Fruit fly (Drosophila melanogaster): Measurements from ENCODE around the gene fng.
A peak's percentile ranks its signal among the peaks of the same experiment; 100 is the strongest.

The fng gene

DNA sequence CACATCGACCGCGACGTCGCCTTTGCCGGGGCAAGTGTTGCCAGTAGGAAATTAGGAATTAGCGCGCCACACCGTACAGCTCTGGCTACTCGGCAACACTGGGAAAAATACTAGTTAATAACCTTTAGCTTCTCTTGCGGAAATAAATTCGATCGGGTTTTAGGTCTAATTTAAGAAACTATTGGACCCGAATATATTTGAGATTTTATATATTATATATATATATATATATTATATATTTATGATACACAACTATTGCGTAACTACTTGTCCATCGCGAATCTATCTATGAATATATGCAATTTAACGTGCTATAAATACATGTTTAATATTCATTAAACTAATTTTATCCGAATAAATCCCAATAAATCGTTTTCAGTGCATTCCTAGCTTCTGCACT lies 34.9 kb downstream of the fng start:
- no peak for TF ChIP-seq dmrt11E (tag; optimal IDR thresholded peaks at IDR 0.05)
- TF ChIP-seq Aef1 (GFP tag; IDR thresholded peaks at IDR 0.05): no peak
- TF ChIP-seq ac (GFP tag; optimal IDR thresholded peaks at IDR 0.05): no peak
- TF ChIP-seq CG8359 (GFP tag; optimal IDR thresholded peaks at IDR 0.05; ENCODE audit: borderline replicate concordance): no peak
- no peak for TF ChIP-seq dmrt99B (tag; optimal IDR thresholded peaks at IDR 0.05)
- peak; percentile 1 for TF ChIP-seq phol (tag; optimal IDR thresholded peaks at IDR 0.05)
- no peak for TF ChIP-seq Doc2 (GFP tag; IDR thresholded peaks at IDR 0.05)
- no peak for TF ChIP-seq p53 (GFP tag; optimal IDR thresholded peaks at IDR 0.05)
- no peak for TF ChIP-seq CG17612 (GFP tag; IDR thresholded peaks at IDR 0.05)
- no peak for TF ChIP-seq CG18476 (GFP tag; optimal IDR thresholded peaks at IDR 0.05)
- TF ChIP-seq Sox102F (GFP tag; optimal IDR thresholded peaks at IDR 0.05): peak; percentile 10
- no peak for TF ChIP-seq ems (GFP tag; optimal IDR thresholded peaks at IDR 0.05)
- no peak for TF ChIP-seq caup (GFP tag; optimal IDR thresholded peaks at IDR 0.05; ENCODE audit: severe bottlenecking)
- TF ChIP-seq amos (GFP tag; IDR thresholded peaks at IDR 0.05; ENCODE audit: partially characterized antibody): no peak
- TF ChIP-seq CG13894 (tag; optimal IDR thresholded peaks at IDR 0.05): no peak
- no peak for TF ChIP-seq Abd-B (GFP tag; optimal IDR thresholded peaks at IDR 0.05)
- no peak for TF ChIP-seq ap (GFP tag; IDR thresholded peaks at IDR 0.05)
- no peak for TF ChIP-seq wek (GFP tag; optimal IDR thresholded peaks at IDR 0.05)
- no peak for TF ChIP-seq lab (GFP tag; optimal IDR thresholded peaks at IDR 0.05)
- TF ChIP-seq CkIIα-i1 (GFP tag; IDR thresholded peaks at IDR 0.05): no peak
- no peak for TF ChIP-seq CG8765 (GFP tag; IDR thresholded peaks at IDR 0.05)
- peak; percentile 2 for TF ChIP-seq CG2712 (tag; optimal IDR thresholded peaks at IDR 0.05)
- peak in 1 of 2 experiments; percentile 25 for TF ChIP-seq bsh (GFP tag; optimal IDR thresholded peaks at IDR 0.05)
- no peak for TF ChIP-seq Dbx (GFP tag; IDR thresholded peaks at IDR 0.05)
- TF ChIP-seq org-1 (GFP tag; optimal IDR thresholded peaks at IDR 0.05): no peak
- TF ChIP-seq gem (tag; optimal IDR thresholded peaks at IDR 0.05): peak; percentile 22
- no peak for TF ChIP-seq D19B (GFP tag; optimal IDR thresholded peaks at IDR 0.05)
- no peak for TF ChIP-seq CG11695 (GFP tag; IDR thresholded peaks at IDR 0.05)
- no peak for TF ChIP-seq Nf-YC (tag; optimal IDR thresholded peaks at IDR 0.05)
- no peak for TF ChIP-seq CG12299 (tag; optimal IDR thresholded peaks at IDR 0.05)
- no peak for TF ChIP-seq sc (optimal IDR thresholded peaks at IDR 0.05)
- no peak for TF ChIP-seq sc (GFP tag; optimal IDR thresholded peaks at IDR 0.05)
- TF ChIP-seq chm (GFP tag; IDR thresholded peaks at IDR 0.05): no peak
- no peak for TF ChIP-seq pum (GFP tag; optimal IDR thresholded peaks at IDR 0.05)
- peak; percentile 61; the same call in 1 of the 2 replicates for TF ChIP-seq Drgx (GFP tag; IDR thresholded peaks at IDR 0.05)
- TF ChIP-seq Spps (tag; optimal IDR thresholded peaks at IDR 0.05): no peak
- TF ChIP-seq CG1832 (GFP tag; optimal IDR thresholded peaks at IDR 0.05): no peak
- TF ChIP-seq cas (GFP tag; IDR thresholded peaks at IDR 0.05): no peak

DNA sequence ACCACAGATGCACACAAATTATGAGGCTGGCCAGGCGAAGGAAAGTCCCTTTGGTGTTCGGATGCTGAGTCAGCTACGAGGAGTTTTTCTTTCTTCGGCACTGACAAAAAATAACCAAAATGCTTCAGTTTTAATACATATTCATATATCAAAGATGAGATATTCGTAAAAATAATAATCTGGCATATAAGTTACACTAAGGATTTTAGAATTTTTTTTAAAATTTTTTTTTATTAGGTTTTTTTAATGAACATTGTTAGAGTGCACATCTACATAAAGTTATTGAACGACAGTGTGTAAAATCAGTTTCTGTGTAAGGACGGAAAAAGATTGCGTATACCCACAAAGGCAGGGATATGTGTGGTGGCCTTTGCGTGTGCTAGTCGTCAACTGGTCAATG lies 42.4 kb downstream of the fng start:
- TF ChIP-seq Asciz (GFP tag; optimal IDR thresholded peaks at IDR 0.05) (no peak), CG2678 (tag; optimal IDR thresholded peaks at IDR 0.05) (peak; percentile 66), CG11247 (GFP tag; IDR thresholded peaks at IDR 0.05) (no peak), unpg (GFP tag; optimal IDR thresholded peaks at IDR 0.05) (peak; percentile 15), CG6689 (GFP tag; IDR thresholded peaks at IDR 0.05) (no peak), Rx (GFP tag; IDR thresholded peaks at IDR 0.05) (no peak), sens (GFP tag) (peak; percentile 24), Adf1 (GFP tag; IDR thresholded peaks at IDR 0.05) (no peak), ap (GFP tag; IDR thresholded peaks at IDR 0.05) (0 out of 2 replicates have a peak, but pooled peaks have one; percentile 4), pfk (GFP tag; optimal IDR thresholded peaks at IDR 0.05) (no peak), CG43689 (GFP tag; IDR thresholded peaks at IDR 0.05) (no peak), bowl (GFP tag; IDR thresholded peaks at IDR 0.05) (no peak), Dip2 (GFP tag; IDR thresholded peaks at IDR 0.05) (no peak), Sox102F (GFP tag; optimal IDR thresholded peaks at IDR 0.05) (peak; percentile 21), CG7556 (GFP tag; optimal IDR thresholded peaks at IDR 0.05) (peak; percentile 46), CG31365 (tag; optimal IDR thresholded peaks at IDR 0.05) (no peak), dmrt99B (tag; optimal IDR thresholded peaks at IDR 0.05) (peak; percentile 46), CG15269 (tag; optimal IDR thresholded peaks at IDR 0.05) (peak; percentile 30)

Data from whole organism, embryonic.